Worm (Caenorhabditis elegans) whole organism, L1 larva: ENCODE data around the gene nspd-3.

Experiments used
- ama-1 ChIP-seq: fragments of 150-350 bp; optimal IDR thresholded peaks from 2 replicates; lab custom pipeline; 2014
- ceh-82 ChIP-seq, 3 experiments: fragments of 150-350 bp in 1 of 3; sonication (generic microtip) in 2 of 3; optimal IDR thresholded peaks; 2 replicates each; lab custom pipeline; 2014 to 2017; ENCODE audit warnings: missing biosample characterization in 3 of 3, missing genetic modification characterization in 3 of 3
- ceh-90 ChIP-seq: sonication (generic microtip); optimal IDR thresholded peaks from 2 replicates; lab custom pipeline; 2016; ENCODE audit warnings: missing genetic modification characterization, missing compliant biosample characterization
- ces-1 ChIP-seq: fragments of 150-350 bp; optimal IDR thresholded peaks from 2 replicates; lab custom pipeline; 2014; ENCODE audit warnings: missing biosample characterization, missing genetic modification reagents, missing genetic modification characterization
- egl-27 ChIP-seq, 2 experiments: fragments of 150-350 bp in 1 of 2; sonication (generic microtip); optimal IDR thresholded peaks; 3 replicates each; lab custom pipeline; 2017 to 2018; ENCODE audit warnings: missing biosample characterization in 2 of 2, missing genetic modification characterization in 2 of 2, missing genetic modification reagents in 2 of 2
- fos-1 ChIP-seq: fragments of 150-350 bp; optimal IDR thresholded peaks from 2 replicates; lab custom pipeline; 2014; ENCODE audit warnings: missing biosample characterization, missing genetic modification characterization
- lin-13 ChIP-seq: fragments of 150-350 bp; optimal IDR thresholded peaks from 2 replicates; lab custom pipeline; 2014; ENCODE audit warnings: missing biosample characterization, missing genetic modification reagents, missing genetic modification characterization
- mep-1 ChIP-seq: fragments of 150-350 bp; optimal IDR thresholded peaks from 2 replicates; lab custom pipeline; 2014; ENCODE audit warnings: missing biosample characterization, missing genetic modification characterization
- nhr-12 ChIP-seq: sonication (generic microtip); optimal IDR thresholded peaks from 2 replicates; lab custom pipeline; 2017; ENCODE audit warnings: missing biosample characterization, missing genetic modification characterization
- nhr-237 ChIP-seq: fragments of 150-350 bp; optimal IDR thresholded peaks from 2 replicates; lab custom pipeline; 2014; ENCODE audit warnings: missing biosample characterization, missing genetic modification characterization
- nhr-28 ChIP-seq: fragments of 150-350 bp; optimal IDR thresholded peaks from 2 replicates; lab custom pipeline; 2014; ENCODE audit warnings: missing biosample characterization, missing genetic modification characterization
- nhr-77 ChIP-seq: fragments of 150-350 bp; optimal IDR thresholded peaks from 2 replicates; lab custom pipeline; 2014; ENCODE audit warnings: missing biosample characterization, missing genetic modification characterization
- skn-1 ChIP-seq: fragments of 150-350 bp; optimal IDR thresholded peaks from 2 replicates; lab custom pipeline; 2014; ENCODE audit warnings: missing biosample characterization, missing genetic modification characterization
- unc-86 ChIP-seq: sonication (generic microtip); optimal IDR thresholded peaks from 2 replicates; lab custom pipeline; 2016; ENCODE audit warnings: missing genetic modification characterization, missing compliant biosample characterization

DNA sequence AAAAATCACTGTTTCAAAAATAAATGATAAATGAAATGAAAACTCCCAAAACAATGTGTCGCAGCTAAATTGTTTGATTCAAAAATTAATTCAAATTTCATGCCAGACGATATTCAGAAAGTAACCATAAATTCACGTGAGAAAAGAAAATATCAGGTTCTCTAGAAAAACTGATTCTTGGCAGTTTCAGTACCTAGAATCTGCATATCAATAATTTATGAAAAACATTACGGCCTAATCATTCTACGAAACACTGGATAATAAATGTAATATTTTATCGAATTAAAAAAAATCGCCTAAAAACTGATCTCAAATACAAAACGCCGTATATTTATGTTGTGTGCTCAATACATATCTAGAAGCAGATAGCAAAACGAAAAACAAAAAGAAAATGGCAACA, 38.0 kb upstream of the nspd-3 start:
- TF ChIP-seq nhr-237 (tag; lab: Kevin White, UChicago) (no peak), nhr-77 (tag; lab: Kevin White, UChicago) (no peak), ces-1 (no peak), fos-1 (tag; lab: Kevin White, UChicago) (no peak), ceh-90 (no peak), mep-1 (no peak), unc-86 (tag; lab: Kevin White, UChicago) (no peak), skn-1 (tag; lab: Kevin White, UChicago) (no peak), egl-27 (tag; optimal IDR thresholded peaks at IDR 0.05; lab: Kevin White, UChicago) (no peak), nhr-28 (tag; lab: Kevin White, UChicago) (no peak), ama-1 (no peak), lin-13 (GFP tag; lab: Kevin White, UChicago) (no peak), ceh-82 (tag; optimal IDR thresholded peaks at IDR 0.05; lab: Kevin White, UChicago) (no peak), nhr-12 (no peak)
